Fruit fly (Drosophila melanogaster): ENCODE data around the gene mesh.
A peak's percentile ranks its signal among the peaks of the same experiment; 100 is the strongest.

mesh gene

dm6 chr3R:31235262-31235661 is 39.7 kb upstream of the mesh start, which contains the start of gene CG15564:
Gene CG15564 (minus strand): TSS chr3R:31235362.
- TF ChIP-seq CG18476 (GFP tag; optimal IDR thresholded peaks at IDR 0.05) (no peak), CG9609 (GFP tag; optimal IDR thresholded peaks at IDR 0.05) (no peak), HLH4C (GFP tag; IDR thresholded peaks at IDR 0.05; ENCODE audit: partially characterized antibody) (no peak), sens (GFP tag) (peak; percentile 34), odd (GFP tag; optimal IDR thresholded peaks at IDR 0.05) (no peak), her (GFP tag; optimal IDR thresholded peaks at IDR 0.05) (no peak), CG14050 (GFP tag; IDR thresholded peaks at IDR 0.05) (no peak), pan (optimal IDR thresholded peaks at IDR 0.05) (no peak), pan (GFP tag; optimal IDR thresholded peaks at IDR 0.05 in 1 of 2, IDR thresholded peaks at IDR 0.05 in 1 of 2) (peak in 1 of 2 experiments; percentile 8), gsb (GFP tag; IDR thresholded peaks at IDR 0.05) (no peak), Opbp (GFP tag; IDR thresholded peaks at IDR 0.05; ENCODE audit: partially characterized antibody) (no peak)

- TF ChIP-seq nom (GFP tag; optimal IDR thresholded peaks at IDR 0.05) (no peak), Sox100B (GFP tag; optimal IDR thresholded peaks at IDR 0.05) (no peak), CG8359 (GFP tag; optimal IDR thresholded peaks at IDR 0.05; ENCODE audit: borderline replicate concordance) (no peak)
These were observed 36.7 kb upstream of the mesh start, which contains the start of gene CG15563 for dm6 chr3R:31232236-31232635. Gene CG15563 (minus strand): TSS chr3R:31232336.

- TF ChIP-seq CG42726 (GFP tag; IDR thresholded peaks at IDR 0.05; ENCODE audit: partially characterized antibody) (0 out of 2 replicates have a peak, but pooled peaks have one; percentile 9), tx (GFP tag; optimal IDR thresholded peaks at IDR 0.05) (no peak), Opbp (GFP tag; IDR thresholded peaks at IDR 0.05; ENCODE audit: partially characterized antibody) (peak; percentile 11; the same call in 1 of the 3 replicates), Tbp (GFP tag; optimal IDR thresholded peaks at IDR 0.05) (peak; percentile 8), CG8089 (GFP tag; optimal IDR thresholded peaks at IDR 0.05) (no peak), CG17359 (tag; optimal IDR thresholded peaks at IDR 0.05) (no peak), NfI (GFP tag; optimal IDR thresholded peaks at IDR 0.05) (no peak), CkIIα-i1 (GFP tag; IDR thresholded peaks at IDR 0.05) (no peak), CG6654 (GFP tag; optimal IDR thresholded peaks at IDR 0.05) (peak; percentile 98), Ssrp (tag; optimal IDR thresholded peaks at IDR 0.05) (peak; percentile 1), Poxn (GFP tag; IDR thresholded peaks at IDR 0.05) (no peak), CG14710 (tag; optimal IDR thresholded peaks at IDR 0.05) (no peak), CG32772 (GFP tag; IDR thresholded peaks at IDR 0.05) (no peak), pita (GFP tag; optimal IDR thresholded peaks at IDR 0.05) (peak; percentile 8), Gug (GFP tag; IDR thresholded peaks at IDR 0.05) (no peak), CG2199 (GFP tag; IDR thresholded peaks at IDR 0.05) (peak; percentile 75; the same call in 1 of the 3 replicates), CG15269 (tag; optimal IDR thresholded peaks at IDR 0.05) (no peak), CG6791 (GFP tag; IDR thresholded peaks at IDR 0.05; ENCODE audit: partially characterized antibody) (0 out of 3 replicates have a peak, but pooled peaks have one; percentile 40)
These were observed 35.6 kb upstream of the mesh start for dm6 chr3R:31231134-31231533.

dm6 chr3R:31225043-31225681 is 29.6 kb upstream of the mesh start:
- no peak for TF ChIP-seq CG6689 (GFP tag; IDR thresholded peaks at IDR 0.05)
- peak; percentile 37; the same call in 1 of the 2 replicates for TF ChIP-seq Ptx1 (GFP tag; IDR thresholded peaks at IDR 0.05)
- no peak for TF ChIP-seq jumu (GFP tag; optimal IDR thresholded peaks at IDR 0.05)
- TF ChIP-seq emc (GFP tag; optimal IDR thresholded peaks at IDR 0.05), result no peak
- TF ChIP-seq kah (GFP tag; optimal IDR thresholded peaks at IDR 0.05), result peak; percentile 5
- TF ChIP-seq HmgZ (tag; optimal IDR thresholded peaks at IDR 0.05), result peak; percentile 48
- TF ChIP-seq CG17359 (tag; optimal IDR thresholded peaks at IDR 0.05), result peak; percentile 0
- TF ChIP-seq CG1603 (tag; optimal IDR thresholded peaks at IDR 0.05), result no peak
- no peak for TF ChIP-seq salm (tag; optimal IDR thresholded peaks at IDR 0.05)
- peak; percentile 50 for TF ChIP-seq sens-2 (GFP tag; IDR thresholded peaks at IDR 0.05)
- TF ChIP-seq Dll (GFP tag; IDR thresholded peaks at IDR 0.05; ENCODE audit: partially characterized antibody), result 0 out of 4 replicates have a peak, but pooled peaks have one; percentile 13
- no peak for TF ChIP-seq Nf-YA (GFP tag; IDR thresholded peaks at IDR 0.05)
- TF ChIP-seq crol (GFP tag; IDR thresholded peaks at IDR 0.05), result peak; percentile 74
- peak; percentile 58; the same call in 1 of the 3 replicates for TF ChIP-seq otp (GFP tag; IDR thresholded peaks at IDR 0.05)
- no peak for TF ChIP-seq CG8765 (GFP tag; IDR thresholded peaks at IDR 0.05)
- no peak for TF ChIP-seq PHDP (tag; optimal IDR thresholded peaks at IDR 0.05)
- no peak for TF ChIP-seq chm (GFP tag; IDR thresholded peaks at IDR 0.05)
